Worm (Caenorhabditis elegans) whole organism, mixed stage, embryonic: ENCODE measurements around the gene let-721.

Source experiments
- elt-3 ChIP-seq: fragments of 150-350 bp; optimal IDR thresholded peaks from 2 replicates; lab custom pipeline; 2014; ENCODE audit warnings: missing biosample characterization, missing genetic modification characterization
- hlh-1 ChIP-seq: fragments of 150-350 bp; optimal IDR thresholded peaks from 2 replicates; lab custom pipeline; 2014; ENCODE audit warnings: missing biosample characterization, missing genetic modification reagents, missing genetic modification characterization

DNA sequence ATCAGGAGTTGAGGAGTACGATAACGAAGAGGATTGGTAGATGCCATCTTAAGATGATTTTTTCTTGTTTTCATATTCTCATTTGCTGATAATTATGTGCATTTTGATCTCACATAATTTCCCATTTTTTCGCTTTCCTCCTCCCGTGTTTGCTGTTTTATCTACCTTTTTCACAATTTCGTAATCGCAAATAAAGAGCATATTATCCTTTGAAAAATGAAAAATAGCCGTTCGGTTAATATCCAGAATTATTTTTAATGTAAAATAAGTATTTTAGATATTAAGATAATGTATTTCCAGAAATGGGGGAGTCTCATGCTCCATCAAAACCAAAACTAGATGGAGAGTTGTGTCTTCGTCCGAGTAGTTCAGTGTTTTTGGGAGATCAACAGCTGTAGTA, 13.8 kb downstream of the let-721 start, which contains the start of gene vps-16:
- TF ChIP-seq hlh-1 (no peak), elt-3 (tag; lab: Kevin White, UChicago) (no peak)
